Worm (Caenorhabditis elegans) whole organism, early embryonic: ENCODE data around the gene R12B2.8.

Experiments used
- F13C5.2 ChIP-seq: sonication (generic microtip); optimal IDR thresholded peaks from 2 replicates; lab custom pipeline; 2017; ENCODE audit warnings: mild to moderate bottlenecking, missing genetic modification characterization, inconsistent platforms, missing compliant biosample characterization
- aly-1 ChIP-seq: sonication (generic microtip); optimal IDR thresholded peaks from 2 replicates; lab custom pipeline; 2016; ENCODE audit warnings: missing genetic modification characterization, missing compliant biosample characterization
- ama-1 ChIP-seq: fragments of 150-350 bp; optimal IDR thresholded peaks from 2 replicates; lab custom pipeline; 2014
- ceh-13 ChIP-seq: fragments of 200-800 bp; sonication (Bioruptor generic); optimal IDR thresholded peaks from 2 replicates; lab custom pipeline; 2018; ENCODE audit warnings: mild to moderate bottlenecking, missing genetic modification characterization, missing compliant biosample characterization
- ceh-36 ChIP-seq: sonication (generic microtip); optimal IDR thresholded peaks from 2 replicates; lab custom pipeline; 2016; ENCODE audit warnings: missing genetic modification characterization, inconsistent platforms, missing compliant biosample characterization
- flt-1 ChIP-seq: fragments of 200-800 bp; sonication (Bioruptor generic); IDR thresholded peaks from 2 replicates; pipeline ENCODE4 v1.3.6; 2022; ENCODE audit warnings: missing genetic modification characterization, missing compliant biosample characterization
- hmbx-1 ChIP-seq: sonication (generic microtip); optimal IDR thresholded peaks from 2 replicates; lab custom pipeline; 2016; ENCODE audit warnings: mild to moderate bottlenecking, missing genetic modification characterization, missing compliant biosample characterization
- hmg-4 ChIP-seq: fragments of 200-800 bp; sonication (Bioruptor generic); optimal IDR thresholded peaks from 2 replicates; lab custom pipeline; 2018; ENCODE audit warnings: mild to moderate bottlenecking, missing genetic modification characterization, missing compliant biosample characterization
- pes-1 ChIP-seq: fragments of 200-800 bp; sonication (Bioruptor generic); IDR thresholded peaks from 2 replicates; pipeline ENCODE4 v1.3.6; 2022; ENCODE audit warnings: missing genetic modification reagents, missing genetic modification characterization, missing compliant biosample characterization
- scrt-1 ChIP-seq: fragments of 200-800 bp; sonication (Bioruptor generic); IDR thresholded peaks from 2 replicates; pipeline ENCODE4 v1.3.6; 2022; ENCODE audit warnings: missing genetic modification characterization, missing compliant biosample characterization
- sea-1 ChIP-seq: fragments of 200-800 bp; sonication (Bioruptor generic); conservative IDR thresholded peaks from 2 replicates; pipeline ENCODE4 v1.3.6; 2022; ENCODE audit warnings: missing genetic modification characterization, missing compliant biosample characterization
- tbx-11 ChIP-seq: fragments of 200-800 bp; sonication (Bioruptor generic); IDR thresholded peaks from 2 replicates; pipeline ENCODE4 v1.3.6; 2022; ENCODE audit warnings: missing genetic modification characterization, missing compliant biosample characterization
- tra-4 ChIP-seq: sonication (generic microtip); optimal IDR thresholded peaks from 2 replicates; lab custom pipeline; 2017; ENCODE audit warnings: missing genetic modification characterization, missing compliant biosample characterization

ce11 chrIII:5813501-5813900 is 10.2 kb upstream of the R12B2.8 start:
- no peak for TF ChIP-seq tbx-11 (GFP tag; lab: Robert Waterston, UW)
- no peak for TF ChIP-seq ama-1 (lab: Kevin White, UChicago)
- no peak for TF ChIP-seq scrt-1 (GFP tag; lab: Robert Waterston, UW)
- TF ChIP-seq F13C5.2 (tag; lab: Kevin White, UChicago) = no peak
- TF ChIP-seq pes-1 (GFP tag; lab: Robert Waterston, UW) = no peak
- TF ChIP-seq ceh-13 = no peak
- TF ChIP-seq hmbx-1 (tag; lab: Kevin White, UChicago) = no peak
- no peak for TF ChIP-seq tra-4 (tag; lab: Kevin White, UChicago)
- TF ChIP-seq hmg-4 (GFP tag; lab: Kevin White, UChicago) = no peak
- TF ChIP-seq aly-1 (tag; lab: Kevin White, UChicago) = no peak
- no peak for TF ChIP-seq flt-1 (GFP tag; lab: Robert Waterston, UW)
- TF ChIP-seq sea-1 (GFP tag; lab: Robert Waterston, UW) = no peak
- no peak for TF ChIP-seq ceh-36 (tag; lab: Kevin White, UChicago)
